Worm (Caenorhabditis elegans): ENCODE data around the gene npr-8.
A peak's percentile ranks its signal among the peaks of the same experiment; 100 is the strongest.

Gene npr-8

DNA sequence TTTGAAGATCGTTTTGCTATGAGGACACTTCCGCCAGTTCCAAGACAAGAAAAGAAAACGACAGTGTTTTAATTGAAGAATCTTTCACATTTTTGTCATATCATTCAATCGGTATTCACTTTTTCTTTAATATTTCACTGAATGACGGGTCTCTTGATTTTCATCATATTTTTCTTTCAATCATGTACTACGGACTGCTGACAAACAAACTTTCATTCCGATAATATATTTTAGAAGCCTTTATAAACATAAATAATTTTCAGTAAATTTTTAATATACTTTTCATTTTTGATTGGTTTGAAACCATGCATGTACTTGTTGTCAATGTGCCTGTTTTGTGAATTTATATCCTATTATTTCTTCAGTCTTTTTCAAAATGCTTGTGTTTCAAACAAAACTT lies 56.2 kb downstream of the npr-8 start, which contains the start of gene clc-5:
clc-5 (plus strand) TSS at position 301 of the 400 bp plus-strand sequence.
- TF ChIP-seq ama-1 (optimal IDR thresholded peaks at IDR 0.05) (no peak), nhr-237 (tag; optimal IDR thresholded peaks at IDR 0.05) (no peak), lin-15B (tag; optimal IDR thresholded peaks at IDR 0.05) (no peak), skn-1 (tag; optimal IDR thresholded peaks at IDR 0.05) (no peak), nhr-11 (tag; optimal IDR thresholded peaks at IDR 0.05) (no peak), eor-1 (tag; optimal IDR thresholded peaks at IDR 0.05) (no peak), nhr-67 (tag; optimal IDR thresholded peaks at IDR 0.05) (no peak), nhr-23 (tag; optimal IDR thresholded peaks at IDR 0.05) (no peak), nhr-77 (tag; optimal IDR thresholded peaks at IDR 0.05) (no peak), tbx-2 (tag; optimal IDR thresholded peaks at IDR 0.05) (no peak), pha-4 (tag; optimal IDR thresholded peaks at IDR 0.05) (no peak), ceh-28 (tag; optimal IDR thresholded peaks at IDR 0.05) (no peak), daf-12 (tag; optimal IDR thresholded peaks at IDR 0.05) (no peak), sea-2 (GFP tag; optimal IDR thresholded peaks at IDR 0.05) (no peak), fos-1 (tag; optimal IDR thresholded peaks at IDR 0.05) (no peak), pqm-1 (tag; optimal IDR thresholded peaks at IDR 0.05) (no peak), unc-39 (tag; optimal IDR thresholded peaks at IDR 0.05) (no peak), lin-39 (tag; optimal IDR thresholded peaks at IDR 0.05) (no peak), nfya-1 (tag; optimal IDR thresholded peaks at IDR 0.05; ENCODE audit: insufficient read depth) (no peak), nhr-12 (tag; optimal IDR thresholded peaks at IDR 0.05) (no peak)

DNA sequence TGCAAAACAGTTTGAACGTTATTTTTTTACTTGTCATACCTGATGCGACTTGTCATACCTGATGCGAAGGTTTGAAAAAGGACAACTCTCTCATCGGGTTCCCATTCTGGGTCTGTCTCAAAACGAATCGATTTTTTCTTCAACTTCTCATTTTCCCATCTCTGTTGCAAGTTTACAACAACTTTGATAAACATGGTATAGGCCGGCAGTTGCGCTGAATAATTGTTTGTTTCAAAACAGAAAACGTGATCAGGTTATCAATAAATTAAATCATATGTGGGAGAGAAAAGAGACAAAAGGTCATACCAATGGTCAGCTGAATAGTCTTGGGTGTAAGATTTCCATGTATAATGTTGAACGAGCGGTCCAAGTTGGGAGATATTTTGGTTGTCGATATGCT lies 59.8 kb downstream of the npr-8 start:
- TF ChIP-seq daf-12 (tag; optimal IDR thresholded peaks at IDR 0.05) (no peak), jun-1 (tag; optimal IDR thresholded peaks at IDR 0.05) (peak; percentile 6), elt-1 (tag; optimal IDR thresholded peaks at IDR 0.05) (no peak), ceh-9 (tag; optimal IDR thresholded peaks at IDR 0.05) (no peak), ama-1 (optimal IDR thresholded peaks at IDR 0.05) (no peak), nhr-25 (tag; optimal IDR thresholded peaks at IDR 0.05) (no peak), pqm-1 (tag; optimal IDR thresholded peaks at IDR 0.05) (no peak), nfya-1 (tag; optimal IDR thresholded peaks at IDR 0.05; ENCODE audit: insufficient read depth) (no peak)

ce11 chrX:7437949-7438348 lies 60.8 kb downstream of the npr-8 start, which contains the start of gene C01C10.2:
Gene C01C10.2, minus strand, starts transcription at chrX:7438118.
- TF ChIP-seq nhr-25 (tag; optimal IDR thresholded peaks at IDR 0.05) (peak; percentile 46), sea-2 (GFP tag; optimal IDR thresholded peaks at IDR 0.05) (no peak), egl-5 (tag; optimal IDR thresholded peaks at IDR 0.05) (peak; percentile 2), nfya-1 (tag; optimal IDR thresholded peaks at IDR 0.05; ENCODE audit: insufficient read depth) (peak; percentile 39)
